Worm (Caenorhabditis elegans): ENCODE results near the gene nspg-4.

DNA sequence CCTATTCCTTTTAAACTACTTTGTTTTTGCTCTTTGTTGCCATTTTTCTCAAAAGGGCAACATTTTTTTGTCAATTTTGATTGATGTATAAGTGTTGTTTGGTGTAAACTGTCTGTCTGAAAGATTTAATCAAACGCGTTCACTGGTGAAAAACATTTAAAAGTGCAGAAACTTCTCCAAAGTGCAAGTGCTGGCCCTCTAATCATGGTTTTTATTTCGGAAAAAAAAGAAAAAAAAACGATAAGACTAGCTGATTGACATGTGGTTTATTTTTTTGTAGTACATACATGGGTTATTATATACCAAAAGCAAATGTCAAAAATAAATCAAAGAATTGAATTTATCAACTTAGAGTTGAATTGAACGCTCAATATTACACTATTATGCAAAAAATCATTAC, 12.2 kb upstream of the nspg-4 start, which contains the start of gene dhs-26:
- TF ChIP-seq ama-1 (optimal IDR thresholded peaks at IDR 0.05), result no peak
- no peak for TF ChIP-seq egl-27 (tag; optimal IDR thresholded peaks at IDR 0.05)
- TF ChIP-seq nhr-23 (tag; optimal IDR thresholded peaks at IDR 0.05), result no peak
- TF ChIP-seq nhr-237 (tag; optimal IDR thresholded peaks at IDR 0.05), result no peak
- no peak for TF ChIP-seq nhr-28 (tag; optimal IDR thresholded peaks at IDR 0.05)
- TF ChIP-seq elt-1 (tag; optimal IDR thresholded peaks at IDR 0.05), result no peak
- no peak for TF ChIP-seq nhr-43 (tag; optimal IDR thresholded peaks at IDR 0.05; ENCODE audit: poor library complexity, severe bottlenecking)
- no peak for TF ChIP-seq hmg-11 (tag; optimal IDR thresholded peaks at IDR 0.05)
- TF ChIP-seq nfya-1 (tag; optimal IDR thresholded peaks at IDR 0.05; ENCODE audit: insufficient read depth), result no peak
- TF ChIP-seq skn-1 (tag; optimal IDR thresholded peaks at IDR 0.05), result no peak
- no peak for TF ChIP-seq pha-4 (tag; optimal IDR thresholded peaks at IDR 0.05)
- no peak for TF ChIP-seq ceh-16 (tag; optimal IDR thresholded peaks at IDR 0.05)

Data from whole organism, L3 larva.